Fruit fly (Drosophila melanogaster) whole organism, embryonic: Measurements from ENCODE around the gene CG32313.

Experiments used
- Aef1 ChIP-seq: fragments of 200-800 bp; sonication (Bioruptor generic); IDR thresholded peaks from 3 replicates; pipeline ENCODE4 v1.3.6; 2022; ENCODE audit warnings: missing biosample characterization, missing genetic modification characterization
- B-H1 ChIP-seq: fragments of 200-800 bp; sonication (Bioruptor generic); IDR thresholded peaks from 3 replicates; pipeline ENCODE4 v1.3.6; 2022; ENCODE audit warnings: missing biosample characterization, missing genetic modification characterization
- BtbVII ChIP-seq: fragments of 200-800 bp; sonication (Bioruptor generic); optimal IDR thresholded peaks from 3 replicates; lab custom pipeline; 2017; ENCODE audit warnings: missing biosample characterization, mild to moderate bottlenecking, missing genetic modification characterization
- CG10654 ChIP-seq: fragments of 200-800 bp; sonication (Bioruptor generic); optimal IDR thresholded peaks from 2 replicates; lab custom pipeline; 2016; ENCODE audit warnings: missing biosample characterization, missing genetic modification characterization
- CG11085 ChIP-seq: fragments of 200-800 bp; sonication (Bioruptor generic); IDR thresholded peaks from 2 replicates; pipeline ENCODE4 v1.3.6; 2022; ENCODE audit warnings: missing biosample characterization, missing genetic modification characterization
- CG11093 ChIP-seq: fragments of 200-800 bp; sonication (Bioruptor generic); IDR thresholded peaks from 3 replicates; pipeline ENCODE4 v1.3.6; 2022; ENCODE audit warnings: missing biosample characterization, missing genetic modification characterization
- CG12219 ChIP-seq: fragments of 200-800 bp; sonication (Bioruptor generic); optimal IDR thresholded peaks from 3 replicates; lab custom pipeline; 2018; ENCODE audit warnings: missing biosample characterization, mild to moderate bottlenecking, missing genetic modification characterization
- CG12391 ChIP-seq: fragments of 200-800 bp; sonication (Bioruptor generic); optimal IDR thresholded peaks from 3 replicates; lab custom pipeline; 2018; ENCODE audit warnings: missing biosample characterization, mild to moderate bottlenecking, missing genetic modification characterization, moderate library complexity
- CG14050 ChIP-seq: fragments of 200-800 bp; sonication (Bioruptor generic); IDR thresholded peaks from 3 replicates; pipeline ENCODE4 v1.3.6; 2022; ENCODE audit warnings: missing biosample characterization, missing genetic modification characterization
- CG15479 ChIP-seq: fragments of 200-800 bp; sonication (Bioruptor generic); optimal IDR thresholded peaks from 3 replicates; lab custom pipeline; 2019; ENCODE audit warnings: missing biosample characterization, mild to moderate bottlenecking, missing genetic modification characterization, moderate library complexity
- CG17359 ChIP-seq: fragments of 200-800 bp; sonication (Bioruptor generic); optimal IDR thresholded peaks from 3 replicates; lab custom pipeline; 2018; ENCODE audit warnings: missing biosample characterization, mild to moderate bottlenecking, missing genetic modification characterization, moderate library complexity
- CG17612 ChIP-seq: fragments of 200-800 bp; sonication (Bioruptor generic); IDR thresholded peaks from 2 replicates; pipeline ENCODE4 v1.3.6; 2022; ENCODE audit warnings: missing biosample characterization, missing genetic modification characterization
- CG1792 ChIP-seq: fragments of 200-800 bp; sonication (Bioruptor generic); optimal IDR thresholded peaks from 2 replicates; lab custom pipeline; 2016; ENCODE audit warnings: missing biosample characterization, missing genetic modification characterization
- CG18262 ChIP-seq: fragments of 200-800 bp; optimal IDR thresholded peaks from 3 replicates; lab custom pipeline; 2019; ENCODE audit warnings: missing biosample characterization, mild to moderate bottlenecking, missing genetic modification characterization, moderate library complexity
- CG2202 ChIP-seq: fragments of 200-800 bp; sonication (Bioruptor generic); optimal IDR thresholded peaks from 2 replicates; lab custom pipeline; 2018; ENCODE audit warnings: missing biosample characterization, mild to moderate bottlenecking, missing genetic modification characterization
- CG31365 ChIP-seq: fragments of 200-800 bp; sonication (Bioruptor generic); optimal IDR thresholded peaks from 2 replicates; lab custom pipeline; 2018; ENCODE audit warnings: missing biosample characterization, mild to moderate bottlenecking, missing genetic modification characterization
- CG3281 ChIP-seq: fragments of 200-800 bp; sonication (Bioruptor generic); optimal IDR thresholded peaks from 3 replicates; lab custom pipeline; 2017; ENCODE audit warnings: missing biosample characterization, mild to moderate bottlenecking, missing genetic modification characterization
- CG6175 ChIP-seq: fragments of 200-800 bp; sonication (Bioruptor generic); IDR thresholded peaks from 3 replicates; pipeline ENCODE4 v1.3.6; 2022; ENCODE audit warnings: missing biosample characterization, missing genetic modification characterization
- CG8924 ChIP-seq: fragments of 200-800 bp; optimal IDR thresholded peaks from 3 replicates; lab custom pipeline; 2019; ENCODE audit warnings: missing biosample characterization, mild to moderate bottlenecking, missing genetic modification characterization, moderate library complexity
- D19B ChIP-seq: fragments of 200-800 bp; sonication (Bioruptor generic); optimal IDR thresholded peaks from 2 replicates; lab custom pipeline; 2017; ENCODE audit warnings: missing biosample characterization, mild to moderate bottlenecking, missing genetic modification characterization
- Dbx ChIP-seq: fragments of 200-800 bp; sonication (Bioruptor generic); IDR thresholded peaks from 3 replicates; pipeline ENCODE4 v1.3.6; 2022; ENCODE audit warnings: missing biosample characterization, missing genetic modification characterization
- E2f2 ChIP-seq: fragments of 200-800 bp; sonication (Bioruptor generic); IDR thresholded peaks from 2 replicates; pipeline ENCODE4 v1.3.6; 2022; ENCODE audit warnings: missing biosample characterization, missing genetic modification characterization
- Elba2 ChIP-seq: fragments of 200-800 bp; sonication (Bioruptor generic); optimal IDR thresholded peaks from 3 replicates; lab custom pipeline; 2016; ENCODE audit warnings: missing biosample characterization, missing genetic modification characterization
- Fer3 ChIP-seq: fragments of 200-800 bp; sonication (Bioruptor generic); optimal IDR thresholded peaks from 2 replicates; lab custom pipeline; 2018; ENCODE audit warnings: missing biosample characterization, mild to moderate bottlenecking, missing genetic modification characterization, moderate library complexity
- Hr51 ChIP-seq, 2 experiments: fragments of 200-800 bp; sonication (Bioruptor generic); optimal IDR thresholded peaks; 2 replicates in 1 of 2; 3 replicates in 1 of 2; lab custom pipeline; 2016 to 2018; ENCODE audit warnings: missing biosample characterization in 2 of 2, missing genetic modification characterization in 2 of 2, mild to moderate bottlenecking in 1 of 2, moderate library complexity in 1 of 2
- Jarid2 ChIP-seq: fragments of 200-800 bp; sonication (Bioruptor generic); optimal IDR thresholded peaks from 3 replicates; lab custom pipeline; 2017; ENCODE audit warnings: mild to moderate bottlenecking, missing biosample characterization, missing genetic modification reagents, missing genetic modification characterization
- Lhr ChIP-seq: fragments of 200-800 bp; sonication (Bioruptor generic); optimal IDR thresholded peaks from 3 replicates; lab custom pipeline; 2017; ENCODE audit warnings: mild to moderate bottlenecking, missing biosample characterization, missing genetic modification reagents, missing genetic modification characterization
- Lim3 ChIP-seq: fragments of 200-800 bp; sonication (Bioruptor generic); IDR thresholded peaks from 2 replicates; pipeline ENCODE4 v1.3.6; 2022; ENCODE audit warnings: missing biosample characterization, missing genetic modification characterization
- Myb ChIP-seq: fragments of 200-800 bp; sonication (Bioruptor generic); optimal IDR thresholded peaks from 2 replicates; lab custom pipeline; 2016; ENCODE audit warnings: missing biosample characterization, missing genetic modification characterization
- NK7.1 ChIP-seq: fragments of 200-800 bp; sonication (Bioruptor generic); optimal IDR thresholded peaks from 3 replicates; lab custom pipeline; 2016; ENCODE audit warnings: missing biosample characterization, missing genetic modification characterization
- Spps ChIP-seq: fragments of 200-800 bp; sonication (Bioruptor generic); optimal IDR thresholded peaks from 2 replicates; lab custom pipeline; 2018; ENCODE audit warnings: missing biosample characterization, mild to moderate bottlenecking, missing genetic modification characterization
- Stat92E ChIP-seq, 3 experiments: fragments of >200 bp in 2 of 3; fragments of 200-800 bp in 1 of 3; sonication (Bioruptor generic) in 1 of 3; optimal IDR thresholded peaks; 2 replicates each; lab custom pipeline; 2017 to 2019; ENCODE audit warnings: missing biosample characterization in 3 of 3, missing genetic modification characterization in 3 of 3, mild to moderate bottlenecking in 1 of 3, moderate library complexity in 1 of 3
- Xbp1 ChIP-seq: fragments of 200-800 bp; sonication (Bioruptor generic); optimal IDR thresholded peaks from 3 replicates; lab custom pipeline; 2016; ENCODE audit warnings: missing biosample characterization, mild to moderate bottlenecking, missing genetic modification characterization
- ab ChIP-seq: fragments of 200-800 bp; sonication (Bioruptor generic); optimal IDR thresholded peaks from 2 replicates; lab custom pipeline; 2016; ENCODE audit warnings: missing biosample characterization, missing genetic modification characterization
- aop ChIP-seq: fragments of 200-800 bp; sonication (Bioruptor generic); IDR thresholded peaks from 2 replicates; pipeline ENCODE4 v1.3.6; 2022; ENCODE audit warnings: missing biosample characterization, missing genetic modification characterization
- chn ChIP-seq: fragments of 200-800 bp; sonication (Bioruptor generic); optimal IDR thresholded peaks from 2 replicates; lab custom pipeline; 2016; ENCODE audit warnings: missing biosample characterization, missing genetic modification characterization
- dati ChIP-seq: fragments of 200-800 bp; sonication (Bioruptor generic); IDR thresholded peaks from 2 replicates; pipeline ENCODE4 v1.3.6; 2022; ENCODE audit warnings: missing biosample characterization, missing genetic modification characterization
- dm ChIP-seq: fragments of 200-800 bp; sonication (Bioruptor generic); optimal IDR thresholded peaks from 3 replicates; lab custom pipeline; 2016; ENCODE audit warnings: missing biosample characterization, missing genetic modification characterization
- emc ChIP-seq: fragments of 200-800 bp; sonication (Bioruptor generic); optimal IDR thresholded peaks from 2 replicates; lab custom pipeline; 2016; ENCODE audit warnings: missing biosample characterization, missing genetic modification characterization
- ftz-f1 ChIP-seq: fragments of 200-800 bp; sonication (Bioruptor generic); optimal IDR thresholded peaks from 2 replicates; lab custom pipeline; 2016; ENCODE audit warnings: missing biosample characterization, missing genetic modification characterization
- gcm2 ChIP-seq: fragments of 200-800 bp; sonication (Bioruptor generic); optimal IDR thresholded peaks from 2 replicates; lab custom pipeline; 2016; ENCODE audit warnings: missing biosample characterization, missing genetic modification characterization
- gro ChIP-seq: fragments of 200-800 bp; sonication (Bioruptor generic); optimal IDR thresholded peaks from 2 replicates; lab custom pipeline; 2016; ENCODE audit warnings: missing biosample characterization, missing genetic modification characterization
- gsb ChIP-seq: fragments of 200-800 bp; sonication (Bioruptor generic); IDR thresholded peaks from 2 replicates; pipeline ENCODE4 v1.3.6; 2022; ENCODE audit warnings: missing biosample characterization, missing genetic modification characterization
- inv ChIP-seq: fragments of 200-800 bp; sonication (Bioruptor generic); IDR thresholded peaks from 2 replicates; pipeline ENCODE4 v1.3.6; 2022; ENCODE audit warnings: missing biosample characterization, missing genetic modification characterization; ENCODE audit not compliant: partially characterized antibody
- peb ChIP-seq: fragments of 200-800 bp; sonication (Bioruptor generic); IDR thresholded peaks from 2 replicates; pipeline ENCODE4 v1.3.6; 2022; ENCODE audit warnings: missing biosample characterization, missing genetic modification characterization
- so ChIP-seq: fragments of 200-800 bp; sonication (Bioruptor generic); IDR thresholded peaks from 3 replicates; pipeline ENCODE4 v1.3.6; 2022; ENCODE audit warnings: missing biosample characterization, missing genetic modification characterization
- sug ChIP-seq: fragments of 200-800 bp; optimal IDR thresholded peaks from 2 replicates; lab custom pipeline; 2019; ENCODE audit warnings: missing biosample characterization, mild to moderate bottlenecking, missing genetic modification characterization, moderate library complexity
- tap ChIP-seq: fragments of 200-800 bp; optimal IDR thresholded peaks from 3 replicates; lab custom pipeline; 2019; ENCODE audit warnings: missing biosample characterization, mild to moderate bottlenecking, missing genetic modification characterization, moderate library complexity
- tx ChIP-seq: fragments of 200-800 bp; sonication (Bioruptor generic); optimal IDR thresholded peaks from 2 replicates; lab custom pipeline; 2016; ENCODE audit warnings: missing biosample characterization, missing genetic modification characterization
- z ChIP-seq: fragments of 200-800 bp; sonication (Bioruptor generic); IDR thresholded peaks from 3 replicates; pipeline ENCODE4 v1.3.6; 2022; ENCODE audit warnings: missing biosample characterization, missing genetic modification characterization

The CG32313 gene

DNA sequence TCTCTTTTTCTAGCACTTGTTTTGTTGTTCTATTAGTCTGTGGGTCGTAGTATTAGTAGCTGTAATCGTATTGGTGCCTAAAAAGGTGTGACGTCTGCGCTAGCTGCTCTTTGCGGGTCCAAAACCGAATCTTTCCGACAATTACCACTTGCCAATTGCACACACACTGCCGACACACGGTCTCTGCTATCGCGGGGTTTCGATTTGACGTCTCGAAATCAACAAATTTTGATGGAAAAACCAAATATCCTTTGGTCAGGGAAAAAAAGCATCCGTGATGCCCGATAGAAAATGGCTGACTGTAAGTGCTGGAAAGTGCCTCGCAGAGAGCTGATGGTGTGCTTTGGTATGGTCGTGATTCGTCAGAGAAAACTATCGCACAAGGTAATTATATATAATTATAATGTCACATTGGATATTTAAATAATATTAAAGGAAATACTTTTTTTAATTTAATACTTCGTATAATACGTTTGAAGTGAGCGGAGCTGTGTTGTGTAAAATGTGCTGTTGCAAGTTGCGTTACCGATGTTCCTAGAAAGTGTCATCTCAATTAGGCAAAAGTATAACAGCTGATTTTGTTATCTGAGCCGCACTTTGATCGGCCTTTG lies 12.7 kb upstream of the CG32313 start, which contains the start of the genes Pex10 and CG12099 (continued):
- TF ChIP-seq Stat92E (GFP tag; optimal IDR thresholded peaks at IDR 0.05; lab: Kevin White, UChicago) (peak in 1 of 3 experiments; percentile 56), ab (GFP tag; lab: Kevin White, UChicago) (peak; percentile 24), CG1792 (GFP tag; lab: Kevin White, UChicago) (peak; percentile 6), peb (GFP tag; lab: Robert Waterston, UW) (peak; percentile 85), Dbx (GFP tag; lab: Robert Waterston, UW) (peak; percentile 94), ftz-f1 (GFP tag; lab: Kevin White, UChicago) (peak; percentile 15), B-H1 (GFP tag; lab: Robert Waterston, UW) (peak; percentile 84), CG14050 (peak; percentile 84), tx (GFP tag; lab: Kevin White, UChicago) (peak; percentile 56), inv (peak; percentile 90), CG11085 (peak; percentile 88), Elba2 (GFP tag; lab: Kevin White, UChicago) (peak; percentile 79), CG12219 (peak; percentile 58), Lhr (GFP tag; lab: Kevin White, UChicago) (peak; percentile 66), CG6175 (peak; percentile 84), gro (GFP tag; lab: Kevin White, UChicago) (peak; percentile 53), CG12391 (tag; lab: Kevin White, UChicago) (peak; percentile 94), Xbp1 (GFP tag; lab: Kevin White, UChicago) (peak; percentile 94), dati (GFP tag; lab: Robert Waterston, UW) (0 out of 2 replicates have a peak, but pooled peaks have one; percentile 48), so (peak; percentile 86), CG18262 (tag; lab: Kevin White, UChicago) (peak; percentile 85), chn (GFP tag; lab: Kevin White, UChicago) (peak; percentile 81), D19B (GFP tag; lab: Kevin White, UChicago) (no peak), aop (GFP tag; lab: Robert Waterston, UW) (peak; percentile 47; the same call in 1 of the 2 replicates), emc (GFP tag; lab: Kevin White, UChicago) (peak; percentile 21), CG17359 (tag; lab: Kevin White, UChicago) (peak; percentile 85), CG15479 (GFP tag; lab: Kevin White, UChicago) (peak; percentile 30), z (GFP tag; lab: Robert Waterston, UW) (no peak), CG10654 (GFP tag; lab: Kevin White, UChicago) (peak; percentile 87), CG11093 (GFP tag; lab: Robert Waterston, UW) (peak; percentile 78; the same call in 2 of the 3 replicates), CG2202 (tag; lab: Kevin White, UChicago) (peak; percentile 69), Jarid2 (GFP tag; lab: Kevin White, UChicago) (peak; percentile 61), CG3281 (GFP tag; lab: Kevin White, UChicago) (peak; percentile 85), gcm2 (GFP tag; lab: Kevin White, UChicago) (no peak), CG8924 (peak; percentile 88), NK7.1 (no peak), tap (tag; lab: Kevin White, UChicago) (peak; percentile 71), CG17612 (GFP tag; lab: Robert Waterston, UW) (peak; percentile 87), Myb (GFP tag; lab: Kevin White, UChicago) (peak; percentile 38), gsb (GFP tag; lab: Robert Waterston, UW) (peak; percentile 72), Spps (tag; lab: Kevin White, UChicago) (peak; percentile 44), Fer3 (tag; lab: Kevin White, UChicago) (peak; percentile 86), BtbVII (GFP tag; lab: Kevin White, UChicago) (peak; percentile 78), Hr51 (GFP tag; optimal IDR thresholded peaks at IDR 0.05; lab: Kevin White, UChicago) (peak; percentile 84 to 85), dm (peak; percentile 61), Aef1 (GFP tag; lab: Robert Waterston, UW) (peak; percentile 91), sug (tag; lab: Kevin White, UChicago) (peak; percentile 93), E2f2 (peak; percentile 71), Lim3 (GFP tag; lab: Robert Waterston, UW) (peak; percentile 72), CG31365 (no peak)
